Fruit fly (Drosophila melanogaster) S2 (cell line): ENCODE data around the gene yellow-g.

Experiments used
- CG8478 ChIP-seq: fragments of >200 bp; optimal IDR thresholded peaks from 2 replicates; lab custom pipeline; 2018
- CTCF ChIP-seq, 2 experiments: fragments of >200 bp; optimal IDR thresholded peaks; 2 replicates each; lab custom pipeline; 2018

DNA sequence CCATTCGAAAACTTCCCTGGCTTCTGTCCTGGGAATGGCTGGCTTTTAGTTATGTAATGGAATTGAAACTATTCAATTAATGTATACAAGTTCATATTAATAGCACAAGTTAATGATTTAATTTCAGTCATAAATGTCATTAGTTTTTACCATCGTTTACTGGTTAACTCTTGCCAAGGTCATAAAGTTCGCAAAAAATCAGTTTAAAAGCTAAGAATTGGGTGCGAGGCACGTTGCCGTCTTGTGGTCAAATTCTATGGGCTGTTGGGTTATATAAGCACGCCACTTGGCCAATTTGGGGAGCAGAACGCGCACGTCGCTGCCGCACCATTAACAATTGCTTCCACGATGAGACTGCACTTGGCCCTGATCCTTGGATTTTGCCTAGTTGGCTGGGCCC is 3.7 kb upstream of the yellow-g start, which contains the start of gene yellow-g2:
- TF ChIP-seq CG8478 (lab: Kevin White, UChicago) (no peak), CTCF (optimal IDR thresholded peaks at IDR 0.05; lab: Kevin White, UChicago) (no peak)
